Worm (Caenorhabditis elegans) whole organism, young adult: ENCODE measurements around the gene mab-3.

ENCODE experiments used
- D2030.7 ChIP-seq: fragments of 200-800 bp; sonication (Bioruptor generic); IDR thresholded peaks from 2 replicates; pipeline ENCODE4 v1.3.6; 2022; ENCODE audit warnings: missing genetic modification reagents, missing genetic modification characterization, missing compliant biosample characterization
- F39B2.1 ChIP-seq: fragments of 200-800 bp; sonication (Bioruptor generic); IDR thresholded peaks from 2 replicates; pipeline ENCODE4 v1.3.6; 2022; ENCODE audit warnings: missing genetic modification reagents, missing genetic modification characterization, missing compliant biosample characterization
- Y56A3A.18 ChIP-seq: fragments of 200-800 bp; sonication (Bioruptor generic); IDR thresholded peaks from 2 replicates; pipeline ENCODE4 v1.3.6; 2022; ENCODE audit warnings: missing genetic modification reagents, missing genetic modification characterization, missing compliant biosample characterization
- ama-1 ChIP-seq, 3 experiments: fragments of 150-350 bp in 1 of 3; sonication (generic microtip) in 2 of 3; optimal IDR thresholded peaks; 2 replicates each; lab custom pipeline; 2014 to 2018; ENCODE audit warnings: missing biosample characterization in 2 of 3, missing genetic modification characterization in 2 of 3, missing genetic modification reagents in 2 of 3
- aptf-2 ChIP-seq: fragments of 200-800 bp; sonication (Bioruptor generic); conservative IDR thresholded peaks from 2 replicates; pipeline ENCODE4 v1.3.6; 2022; ENCODE audit warnings: missing genetic modification reagents, missing genetic modification characterization, missing compliant biosample characterization
- attf-3 ChIP-seq: fragments of 200-800 bp; sonication (Bioruptor generic); conservative IDR thresholded peaks from 2 replicates; pipeline ENCODE4 v1.3.6; 2022; ENCODE audit warnings: missing genetic modification reagents, missing genetic modification characterization, missing compliant biosample characterization
- him-1 ChIP-seq: sonication (generic microtip); optimal IDR thresholded peaks from 2 replicates; lab custom pipeline; 2016; ENCODE audit warnings: missing genotype, missing genetic modification reagents, missing genetic modification characterization, missing compliant biosample characterization
- hlh-12 ChIP-seq: sonication (generic microtip); optimal IDR thresholded peaks from 2 replicates; lab custom pipeline; 2016; ENCODE audit warnings: missing genetic modification characterization, missing compliant biosample characterization
- nfya-2 ChIP-seq: fragments of 200-800 bp; sonication (Bioruptor generic); IDR thresholded peaks from 2 replicates; pipeline ENCODE4 v1.3.6; 2022; ENCODE audit warnings: missing genetic modification reagents, missing genetic modification characterization, missing compliant biosample characterization
- pha-4 ChIP-seq: fragments of 150-350 bp; sonication (generic microtip); optimal IDR thresholded peaks from 2 replicates; lab custom pipeline; 2014; ENCODE audit warnings: missing biosample characterization, missing genetic modification reagents, missing genetic modification characterization
- sea-2 ChIP-seq: fragments of 200-800 bp; sonication (Bioruptor generic); IDR thresholded peaks from 2 replicates; pipeline ENCODE4 v1.3.6; 2022; ENCODE audit warnings: missing genetic modification characterization, missing compliant biosample characterization
- snpc-1.1 ChIP-seq: sonication (generic microtip); optimal IDR thresholded peaks from 2 replicates; lab custom pipeline; 2017; ENCODE audit warnings: missing genetic modification characterization, mild to moderate bottlenecking, missing compliant biosample characterization, antibody characterized with exemption, moderate library complexity, missing genotype, missing genetic modification reagents; ENCODE audit not compliant: insufficient read depth

ce11 chrII:9757651-9758282, 25.8 kb downstream of the mab-3 start, which contains the start of gene shk-1:
- TF ChIP-seq F39B2.1 (no peak), snpc-1.1 (tag; lab: Kevin White, UChicago) (no peak), hlh-12 (no peak), ama-1 (optimal IDR thresholded peaks at IDR 0.05; lab: Kevin White, UChicago) (no peak), ama-1 (GFP tag; optimal IDR thresholded peaks at IDR 0.05; lab: Kevin White, UChicago) (no peak), pha-4 (tag; lab: Kevin White, UChicago) (no peak), D2030.7 (no peak), nfya-2 (no peak), him-1 (tag; lab: Kevin White, UChicago) (no peak), Y56A3A.18 (GFP tag; lab: Robert Waterston, UW) (no peak), attf-3 (no peak), sea-2 (no peak), aptf-2 (GFP tag; lab: Robert Waterston, UW) (no peak)
